Worm (Caenorhabditis elegans) whole organism, young adult: Measurements from ENCODE around the gene ifet-1.
A peak's percentile ranks its signal among the peaks of the same experiment; 100 is the strongest.

Experiments used
- F10E7.11 ChIP-seq: sonication (generic microtip); optimal IDR thresholded peaks from 2 replicates; lab custom pipeline; 2017; ENCODE audit warnings: mild to moderate bottlenecking, missing genetic modification characterization, moderate library complexity, missing compliant biosample characterization
- F22D6.2 ChIP-seq: sonication (generic microtip); optimal IDR thresholded peaks from 2 replicates; lab custom pipeline; 2016; ENCODE audit warnings: mild to moderate bottlenecking, missing genetic modification characterization, missing compliant biosample characterization
- F23B12.7 ChIP-seq: sonication (generic microtip); optimal IDR thresholded peaks from 2 replicates; lab custom pipeline; 2017; ENCODE audit warnings: missing genetic modification characterization, mild to moderate bottlenecking, missing compliant biosample characterization, antibody characterized with exemption, moderate library complexity; ENCODE audit not compliant: insufficient read depth
- F39B2.1 ChIP-seq: fragments of 200-800 bp; sonication (Bioruptor generic); IDR thresholded peaks from 2 replicates; pipeline ENCODE4 v1.3.6; 2022; ENCODE audit warnings: missing genetic modification reagents, missing genetic modification characterization, missing compliant biosample characterization
- T07F8.4 ChIP-seq: sonication (generic microtip); optimal IDR thresholded peaks from 2 replicates; lab custom pipeline; 2016; ENCODE audit warnings: mild to moderate bottlenecking, missing genetic modification characterization, moderate library complexity, missing compliant biosample characterization
- Y53G8AR.9 ChIP-seq: fragments of 200-800 bp; sonication (Bioruptor generic); conservative IDR thresholded peaks from 2 replicates; pipeline ENCODE4 v1.3.6; 2022; ENCODE audit warnings: missing genetic modification reagents, missing genetic modification characterization, missing compliant biosample characterization
- Y79H2A.3 ChIP-seq: fragments of 200-800 bp; sonication (Bioruptor generic); conservative IDR thresholded peaks from 2 replicates; pipeline ENCODE4 v1.3.6; 2022; ENCODE audit warnings: missing genetic modification reagents, missing genetic modification characterization, missing compliant biosample characterization
- akir-1 ChIP-seq: fragments of 200-800 bp; sonication (Bioruptor generic); optimal IDR thresholded peaks from 2 replicates; lab custom pipeline; 2018; ENCODE audit warnings: mild to moderate bottlenecking, missing genetic modification characterization, moderate library complexity, missing compliant biosample characterization
- aptf-2 ChIP-seq: fragments of 200-800 bp; sonication (Bioruptor generic); conservative IDR thresholded peaks from 2 replicates; pipeline ENCODE4 v1.3.6; 2022; ENCODE audit warnings: missing genetic modification reagents, missing genetic modification characterization, missing compliant biosample characterization
- atf-7 ChIP-seq: sonication (generic microtip); optimal IDR thresholded peaks from 2 replicates; lab custom pipeline; 2017; ENCODE audit warnings: mild to moderate bottlenecking, missing genetic modification characterization, missing compliant biosample characterization
- athp-1 ChIP-seq: sonication (generic microtip); optimal IDR thresholded peaks from 2 replicates; lab custom pipeline; 2017; ENCODE audit warnings: mild to moderate bottlenecking, missing genetic modification characterization, missing compliant biosample characterization
- attf-6 ChIP-seq: fragments of 200-800 bp; sonication (Bioruptor generic); IDR thresholded peaks from 2 replicates; pipeline ENCODE4 v1.3.6; 2022; ENCODE audit warnings: missing genetic modification reagents, missing genetic modification characterization, missing compliant biosample characterization
- ceh-27 ChIP-seq: fragments of 200-800 bp; sonication (Bioruptor generic); optimal IDR thresholded peaks from 2 replicates; lab custom pipeline; 2018; ENCODE audit warnings: mild to moderate bottlenecking, missing genetic modification characterization, moderate library complexity, missing compliant biosample characterization
- die-1 ChIP-seq: sonication (generic microtip); optimal IDR thresholded peaks from 2 replicates; lab custom pipeline; 2016; ENCODE audit warnings: missing genotype, mild to moderate bottlenecking, missing genetic modification characterization, missing compliant biosample characterization
- dpff-1 ChIP-seq: sonication (generic microtip); optimal IDR thresholded peaks from 2 replicates; lab custom pipeline; 2017; ENCODE audit warnings: mild to moderate bottlenecking, missing genetic modification characterization, missing compliant biosample characterization
- ekl-4 ChIP-seq: fragments of 200-800 bp; sonication (Bioruptor generic); IDR thresholded peaks from 2 replicates; pipeline ENCODE4 v1.3.6; 2022; ENCODE audit warnings: missing genetic modification reagents, missing genetic modification characterization, missing compliant biosample characterization
- him-1 ChIP-seq: sonication (generic microtip); optimal IDR thresholded peaks from 2 replicates; lab custom pipeline; 2016; ENCODE audit warnings: missing genotype, missing genetic modification reagents, missing genetic modification characterization, missing compliant biosample characterization
- hmg-1.2 ChIP-seq: fragments of 200-800 bp; sonication (Bioruptor generic); IDR thresholded peaks from 2 replicates; pipeline ENCODE4 v1.3.6; 2022; ENCODE audit warnings: missing genetic modification reagents, missing genetic modification characterization, missing compliant biosample characterization
- lag-1 ChIP-seq: fragments of 200-800 bp; sonication (Bioruptor generic); IDR thresholded peaks from 2 replicates; pipeline ENCODE4 v1.3.6; 2022; ENCODE audit warnings: missing genetic modification reagents, missing genetic modification characterization, missing compliant biosample characterization
- lin-26 ChIP-seq: fragments of 200-800 bp; sonication (Bioruptor generic); IDR thresholded peaks from 2 replicates; pipeline ENCODE4 v1.3.6; 2022; ENCODE audit warnings: missing genetic modification reagents, missing genetic modification characterization, missing compliant biosample characterization
- lin-40 ChIP-seq: sonication (generic microtip); optimal IDR thresholded peaks from 2 replicates; lab custom pipeline; 2016; ENCODE audit warnings: missing genetic modification characterization, mild to moderate bottlenecking, missing compliant biosample characterization, missing genotype, missing genetic modification reagents
- lin-54 ChIP-seq: fragments of 200-800 bp; sonication (Bioruptor generic); optimal IDR thresholded peaks from 2 replicates; lab custom pipeline; 2018; ENCODE audit warnings: mild to moderate bottlenecking, missing genetic modification characterization, missing compliant biosample characterization
- madf-3 ChIP-seq: fragments of 200-800 bp; sonication (Bioruptor generic); IDR thresholded peaks from 2 replicates; pipeline ENCODE4 v1.3.6; 2022; ENCODE audit warnings: missing genetic modification reagents, missing genetic modification characterization, missing compliant biosample characterization
- nhr-120 ChIP-seq: fragments of 200-800 bp; sonication (Bioruptor generic); IDR thresholded peaks from 2 replicates; pipeline ENCODE4 v1.3.6; 2022; ENCODE audit warnings: missing genetic modification characterization, missing compliant biosample characterization
- nhr-80 ChIP-seq: sonication (generic microtip); optimal IDR thresholded peaks from 2 replicates; lab custom pipeline; 2016; ENCODE audit warnings: missing genetic modification characterization, missing compliant biosample characterization
- rcor-1 ChIP-seq: fragments of 200-800 bp; sonication (Bioruptor generic); IDR thresholded peaks from 2 replicates; pipeline ENCODE4 v1.3.6; 2022; ENCODE audit warnings: missing genetic modification reagents, missing genetic modification characterization, missing compliant biosample characterization
- rec-8 ChIP-seq, 2 experiments: sonication (generic microtip); optimal IDR thresholded peaks; 2 replicates each; lab custom pipeline; 2016; ENCODE audit warnings: mild to moderate bottlenecking in 2 of 2, missing genetic modification characterization in 2 of 2, missing genetic modification reagents in 2 of 2, missing genotype in 2 of 2, missing biosample characterization in 1 of 2, missing compliant biosample characterization in 1 of 2, moderate library complexity in 1 of 2
- sdz-38 ChIP-seq: sonication (generic microtip); optimal IDR thresholded peaks from 2 replicates; lab custom pipeline; 2016; ENCODE audit warnings: missing genotype, missing genetic modification characterization, missing compliant biosample characterization
- snpc-1.1 ChIP-seq: sonication (generic microtip); optimal IDR thresholded peaks from 2 replicates; lab custom pipeline; 2017; ENCODE audit warnings: missing genetic modification characterization, mild to moderate bottlenecking, missing compliant biosample characterization, antibody characterized with exemption, moderate library complexity, missing genotype, missing genetic modification reagents; ENCODE audit not compliant: insufficient read depth
- snpc-1.3 ChIP-seq: sonication (generic microtip); optimal IDR thresholded peaks from 2 replicates; lab custom pipeline; 2017; ENCODE audit warnings: missing genetic modification characterization, mild to moderate bottlenecking, missing compliant biosample characterization, antibody characterized with exemption, moderate library complexity, missing genotype, missing genetic modification reagents; ENCODE audit not compliant: insufficient read depth
- somi-1 ChIP-seq: fragments of 200-800 bp; sonication (Bioruptor generic); optimal IDR thresholded peaks from 2 replicates; lab custom pipeline; 2018; ENCODE audit warnings: mild to moderate bottlenecking, missing genetic modification characterization, missing compliant biosample characterization
- unc-62 ChIP-seq: fragments of 150-350 bp; optimal IDR thresholded peaks from 2 replicates; lab custom pipeline; 2014; ENCODE audit warnings: missing biosample characterization, missing genetic modification reagents, missing genetic modification characterization
- xnd-1 ChIP-seq: sonication (generic microtip); optimal IDR thresholded peaks from 2 replicates; lab custom pipeline; 2016; ENCODE audit warnings: missing genotype, missing genetic modification reagents, missing genetic modification characterization, missing compliant biosample characterization
- zfh-2 ChIP-seq: fragments of 200-800 bp; sonication (Bioruptor generic); conservative IDR thresholded peaks from 2 replicates; pipeline ENCODE4 v1.3.6; 2022; ENCODE audit warnings: missing genetic modification reagents, missing genetic modification characterization, missing compliant biosample characterization
- ztf-25 ChIP-seq: fragments of 200-800 bp; sonication (Bioruptor generic); IDR thresholded peaks from 2 replicates; pipeline ENCODE4 v1.3.6; 2022; ENCODE audit warnings: missing genetic modification reagents, missing genetic modification characterization, missing compliant biosample characterization
- ztf-26 ChIP-seq: sonication (generic microtip); optimal IDR thresholded peaks from 2 replicates; lab custom pipeline; 2017; ENCODE audit warnings: missing genetic modification characterization, missing compliant biosample characterization

The ifet-1 gene

DNA sequence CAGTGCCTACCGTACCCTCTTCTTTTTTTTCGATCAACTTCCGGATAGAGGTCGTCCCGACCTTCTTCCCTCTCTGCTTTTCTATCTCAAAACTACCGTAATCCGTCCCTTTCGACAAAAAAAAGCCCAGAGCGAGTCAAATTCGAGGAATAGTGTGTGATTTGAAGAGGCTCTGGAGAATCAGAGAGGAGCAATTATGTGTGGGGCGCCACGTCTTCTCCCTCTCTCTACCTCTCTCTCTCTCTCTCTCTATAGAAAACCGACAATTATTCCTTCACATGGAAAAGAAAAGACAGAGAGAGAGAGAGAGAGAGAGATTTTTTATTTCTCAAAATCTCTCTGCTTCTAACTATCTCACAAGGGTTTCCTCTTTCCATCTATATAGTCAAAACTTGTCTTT is 18.4 kb downstream of the ifet-1 start:
- no peak for TF ChIP-seq unc-62 (GFP tag; lab: Kevin White, UChicago)
- peak; percentile 27; the same call in 1 of the 2 replicates for TF ChIP-seq hmg-1.2
- TF ChIP-seq ceh-27 (GFP tag; lab: Kevin White, UChicago) = no peak
- no peak for TF ChIP-seq die-1 (tag; lab: Kevin White, UChicago)
- TF ChIP-seq F22D6.2 (tag; lab: Kevin White, UChicago) = no peak
- TF ChIP-seq zfh-2 (GFP tag; lab: Robert Waterston, UW) = no peak; the same call in 1 of the 2 replicates
- no peak for TF ChIP-seq F10E7.11 (tag; lab: Kevin White, UChicago)
- TF ChIP-seq nhr-120 (GFP tag; lab: Robert Waterston, UW) = no peak

DNA sequence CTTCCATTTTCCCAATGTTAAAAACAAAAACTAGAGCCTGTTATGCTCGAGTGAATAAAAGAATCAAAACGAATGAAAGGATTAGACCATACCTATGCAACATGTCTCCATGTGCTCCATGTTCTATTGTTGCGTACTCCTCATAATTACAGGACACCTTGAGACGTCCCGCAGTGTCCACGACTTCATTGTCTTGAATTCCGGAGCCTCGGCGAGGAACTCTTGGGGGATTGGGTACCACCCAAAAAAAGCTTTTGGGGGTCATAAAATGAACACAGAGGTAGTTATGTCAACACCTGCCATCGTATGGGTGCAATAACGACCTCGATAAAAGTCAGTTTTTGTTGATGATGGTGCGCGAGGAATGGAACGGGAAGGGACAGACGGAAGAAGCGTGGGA is 20.0 kb downstream of the ifet-1 start:
- 0 out of 2 replicates have a peak, but pooled peaks have one; percentile 19 for TF ChIP-seq lin-26
- TF ChIP-seq attf-6 = no peak
- TF ChIP-seq unc-62 (GFP tag; lab: Kevin White, UChicago) = no peak

ce11 chrIII:4453768-4454167 is 21.2 kb downstream of the ifet-1 start:
- TF ChIP-seq unc-62 (GFP tag; lab: Kevin White, UChicago) (peak; percentile 89), him-1 (tag; lab: Kevin White, UChicago) (no peak)

DNA sequence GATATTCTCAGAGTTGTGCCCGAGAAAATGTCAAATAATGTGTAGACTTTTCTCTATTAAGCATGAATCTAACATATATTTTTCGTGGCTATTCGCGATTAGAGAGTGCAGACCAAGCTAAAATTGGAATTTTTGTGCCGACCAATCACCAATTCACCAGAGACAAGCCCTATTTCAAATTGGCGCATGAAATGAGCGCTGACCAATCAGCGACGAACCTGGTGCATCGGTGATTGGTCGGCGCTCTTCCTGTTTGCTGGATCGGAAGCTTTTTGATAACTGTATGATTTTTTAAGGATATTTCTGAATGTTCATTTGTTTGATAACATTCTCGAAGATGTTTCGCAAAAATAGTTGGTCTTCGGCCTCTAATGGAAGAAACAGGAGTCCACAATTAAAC is 21.6 kb downstream of the ifet-1 start:
- TF ChIP-seq aptf-2 (GFP tag; lab: Robert Waterston, UW) (no peak), zfh-2 (GFP tag; lab: Robert Waterston, UW) (no peak), lin-26 (no peak), ztf-25 (GFP tag; lab: Robert Waterston, UW) (0 out of 2 replicates have a peak, but pooled peaks have one; percentile 9)

- TF ChIP-seq lag-1 (GFP tag; lab: Robert Waterston, UW) (no peak), lin-40 (tag; lab: Kevin White, UChicago) (no peak), F39B2.1 (no peak), lin-54 (GFP tag; lab: Kevin White, UChicago) (no peak), rcor-1 (GFP tag; lab: Robert Waterston, UW) (no peak), somi-1 (GFP tag; lab: Kevin White, UChicago) (no peak), Y53G8AR.9 (no peak), snpc-1.3 (tag; lab: Kevin White, UChicago) (no peak), rec-8 (tag; optimal IDR thresholded peaks at IDR 0.05; lab: Kevin White, UChicago) (no peak)
These were observed 22.2 kb downstream of the ifet-1 start for ce11 chrIII:4452749-4453148.

DNA sequence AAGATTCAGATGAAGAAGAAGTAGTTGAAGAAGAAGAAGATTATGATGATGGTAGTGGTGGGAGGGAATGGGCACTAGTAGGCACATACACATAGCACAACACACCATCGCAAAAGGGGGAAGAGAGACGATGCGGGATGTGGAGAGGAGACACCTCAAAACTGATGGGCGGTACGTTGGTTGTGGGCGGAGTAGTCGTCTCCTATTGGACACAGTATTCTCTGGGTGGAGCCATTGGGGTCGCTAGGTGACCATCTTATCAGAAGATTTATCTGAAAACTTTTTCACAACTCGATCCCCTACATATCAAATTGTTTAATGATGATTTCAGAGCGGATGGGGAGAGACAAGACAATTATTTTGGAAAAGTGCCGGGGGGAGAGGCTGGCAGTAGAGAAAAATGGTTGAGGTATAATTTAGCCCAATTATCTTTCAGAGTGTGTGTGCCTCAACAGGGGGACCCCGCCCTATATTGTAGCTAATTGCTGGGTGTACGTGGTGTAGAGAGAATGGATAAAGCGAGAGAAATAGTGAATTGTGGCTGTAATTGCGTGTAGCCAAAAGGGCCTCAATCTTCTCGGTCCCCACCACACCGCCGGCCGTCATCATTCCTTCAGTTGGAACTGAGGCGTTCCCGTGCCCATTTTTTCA is 24.1 kb downstream of the ifet-1 start:
- TF ChIP-seq ekl-4 (GFP tag; lab: Robert Waterston, UW) (no peak), Y79H2A.3 (no peak)

DNA sequence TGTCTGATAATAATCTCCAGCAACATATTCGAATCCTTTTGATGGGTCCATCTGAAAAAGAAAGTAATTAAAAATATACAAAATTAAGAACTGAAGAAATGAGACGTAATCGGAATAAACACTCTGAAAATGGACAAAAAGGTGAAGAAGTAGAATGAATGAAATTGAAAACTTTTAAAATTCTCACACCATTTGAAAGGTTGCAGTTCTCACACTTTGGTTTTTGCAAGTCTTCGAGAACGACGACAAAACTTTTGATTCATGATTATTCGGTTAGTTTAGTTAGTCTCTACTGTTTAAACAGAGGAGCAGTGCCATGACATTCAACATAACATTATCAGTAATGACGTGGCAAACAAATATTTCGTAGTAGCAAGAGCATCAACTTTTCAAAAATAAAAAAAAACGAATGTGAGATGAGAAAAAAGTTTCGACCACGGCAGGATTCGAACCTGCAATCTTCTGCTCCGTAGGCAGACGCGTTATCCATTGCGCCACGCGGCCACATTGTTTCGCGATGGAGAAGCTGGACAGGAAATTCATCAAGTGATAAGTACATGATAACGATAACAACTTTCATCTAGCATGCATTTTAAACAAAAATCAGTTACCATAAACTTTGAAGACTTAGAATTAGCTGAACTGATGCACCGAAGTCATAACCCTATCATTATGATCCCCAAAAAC is 24.9 kb downstream of the ifet-1 start, which contains the start of gene ceh-43:
Gene ceh-43, minus strand, starts transcription at position 51 of the 687 bp plus-strand sequence.
- TF ChIP-seq ztf-26 (no peak), sdz-38 (tag; lab: Kevin White, UChicago) (no peak), nhr-80 (tag; lab: Kevin White, UChicago) (no peak), snpc-1.1 (tag; lab: Kevin White, UChicago) (no peak), T07F8.4 (tag; lab: Kevin White, UChicago) (no peak), athp-1 (no peak), atf-7 (no peak), akir-1 (GFP tag; lab: Kevin White, UChicago) (no peak), madf-3 (GFP tag; lab: Robert Waterston, UW) (0 out of 2 replicates have a peak, but pooled peaks have one; percentile 44), F23B12.7 (tag; lab: Kevin White, UChicago) (peak; percentile 11), lin-54 (GFP tag; lab: Kevin White, UChicago) (peak; percentile 15), dpff-1 (tag; lab: Kevin White, UChicago) (no peak), xnd-1 (tag; lab: Kevin White, UChicago) (no peak)
